Fruit fly (Drosophila melanogaster) whole organism, embryonic: ENCODE measurements around the gene CG13455.

Experiments
- ATbp ChIP-seq: fragments of 200-800 bp; sonication (Bioruptor generic); optimal IDR thresholded peaks from 2 replicates; lab custom pipeline; 2017; ENCODE audit warnings: missing biosample characterization, mild to moderate bottlenecking, missing genetic modification characterization, missing genetic modification reagents
- Atf3 ChIP-seq: fragments of 200-800 bp; sonication (Bioruptor generic); optimal IDR thresholded peaks from 3 replicates; lab custom pipeline; 2016; ENCODE audit warnings: missing biosample characterization, missing genetic modification characterization
- Blimp-1 ChIP-seq: fragments of 200-800 bp; sonication (Bioruptor generic); optimal IDR thresholded peaks from 3 replicates; lab custom pipeline; 2018; ENCODE audit warnings: missing biosample characterization, missing genetic modification characterization, mild to moderate bottlenecking, moderate library complexity, missing genetic modification reagents
- Bteb2 ChIP-seq: fragments of 200-800 bp; sonication (Bioruptor generic); optimal IDR thresholded peaks from 2 replicates; lab custom pipeline; 2016; ENCODE audit warnings: missing biosample characterization, missing genetic modification characterization
- CG10654 ChIP-seq: fragments of 200-800 bp; sonication (Bioruptor generic); optimal IDR thresholded peaks from 2 replicates; lab custom pipeline; 2016; ENCODE audit warnings: missing biosample characterization, missing genetic modification characterization
- CG10979 ChIP-seq: fragments of 200-800 bp; sonication (Bioruptor generic); optimal IDR thresholded peaks from 2 replicates; lab custom pipeline; 2018; ENCODE audit warnings: missing biosample characterization, mild to moderate bottlenecking, missing genetic modification characterization, moderate library complexity
- CG11723 ChIP-seq: fragments of 200-800 bp; sonication (Bioruptor generic); optimal IDR thresholded peaks from 2 replicates; lab custom pipeline; 2017; ENCODE audit warnings: missing biosample characterization, mild to moderate bottlenecking, missing genetic modification characterization
- CG12236 ChIP-seq: fragments of 200-800 bp; sonication (Bioruptor generic); optimal IDR thresholded peaks from 2 replicates; lab custom pipeline; 2016; ENCODE audit warnings: missing biosample characterization, missing genetic modification characterization
- CG14050 ChIP-seq: fragments of 200-800 bp; sonication (Bioruptor generic); IDR thresholded peaks from 3 replicates; pipeline ENCODE4 v1.3.6; 2022; ENCODE audit warnings: missing biosample characterization, missing genetic modification characterization
- CG1602 ChIP-seq: fragments of 200-800 bp; sonication (Bioruptor generic); optimal IDR thresholded peaks from 3 replicates; lab custom pipeline; 2016; ENCODE audit warnings: missing biosample characterization, missing genetic modification characterization
- CG18599 ChIP-seq: fragments of 200-800 bp; sonication (Bioruptor generic); optimal IDR thresholded peaks from 3 replicates; lab custom pipeline; 2017; ENCODE audit warnings: missing biosample characterization, missing genetic modification characterization, mild to moderate bottlenecking, moderate library complexity, missing genetic modification reagents
- CG2202 ChIP-seq: fragments of 200-800 bp; sonication (Bioruptor generic); optimal IDR thresholded peaks from 2 replicates; lab custom pipeline; 2018; ENCODE audit warnings: missing biosample characterization, mild to moderate bottlenecking, missing genetic modification characterization
- CG30431 ChIP-seq: fragments of 200-800 bp; sonication (Bioruptor generic); optimal IDR thresholded peaks from 2 replicates; lab custom pipeline; 2017; ENCODE audit warnings: missing biosample characterization, missing genetic modification characterization
- CG33557 ChIP-seq: fragments of 200-800 bp; sonication (Bioruptor generic); optimal IDR thresholded peaks from 2 replicates; lab custom pipeline; 2019; ENCODE audit warnings: missing biosample characterization, mild to moderate bottlenecking, missing genetic modification characterization, moderate library complexity
- CG34224 ChIP-seq: fragments of 200-800 bp; sonication (Bioruptor generic); IDR thresholded peaks from 3 replicates; pipeline ENCODE4 v1.3.6; 2022; ENCODE audit warnings: missing biosample characterization, missing genetic modification characterization; ENCODE audit not compliant: partially characterized antibody
- CG3838 ChIP-seq: fragments of 200-800 bp; sonication (Bioruptor generic); optimal IDR thresholded peaks from 3 replicates; lab custom pipeline; 2016; ENCODE audit warnings: missing biosample characterization, missing genetic modification characterization
- CG43689 ChIP-seq: fragments of 200-800 bp; sonication (Bioruptor generic); IDR thresholded peaks from 2 replicates; pipeline ENCODE4 v1.3.6; 2022; ENCODE audit warnings: missing biosample characterization, missing genetic modification characterization
- CG6689 ChIP-seq: fragments of 200-800 bp; sonication (Bioruptor generic); IDR thresholded peaks from 2 replicates; pipeline ENCODE4 v1.3.6; 2022; ENCODE audit warnings: missing biosample characterization, missing genetic modification characterization
- CG7556 ChIP-seq: fragments of 200-800 bp; sonication (Bioruptor generic); optimal IDR thresholded peaks from 2 replicates; lab custom pipeline; 2017; ENCODE audit warnings: missing biosample characterization, mild to moderate bottlenecking, missing genetic modification characterization
- CG8944 ChIP-seq: fragments of 200-800 bp; sonication (Bioruptor generic); optimal IDR thresholded peaks from 3 replicates; lab custom pipeline; 2016; ENCODE audit warnings: missing biosample characterization, missing genetic modification characterization
- CG9817 ChIP-seq: fragments of 200-800 bp; sonication (Bioruptor generic); optimal IDR thresholded peaks from 2 replicates; lab custom pipeline; 2018; ENCODE audit warnings: missing biosample characterization, mild to moderate bottlenecking, missing genetic modification characterization, moderate library complexity
- Dp ChIP-seq: fragments of 200-800 bp; sonication (Bioruptor generic); optimal IDR thresholded peaks from 2 replicates; lab custom pipeline; 2018; ENCODE audit warnings: missing biosample characterization, mild to moderate bottlenecking, missing genetic modification characterization, moderate library complexity
- Dref ChIP-seq: fragments of 200-800 bp; sonication (Bioruptor generic); IDR thresholded peaks from 2 replicates; pipeline ENCODE4 v1.3.6; 2022; ENCODE audit warnings: missing biosample characterization, missing genetic modification characterization
- E2f1 ChIP-seq: fragments of 200-800 bp; sonication (Bioruptor generic); IDR thresholded peaks from 2 replicates; pipeline ENCODE4 v1.3.6; 2022; ENCODE audit warnings: missing biosample characterization, missing genetic modification characterization
- Ets65A ChIP-seq: fragments of 200-800 bp; sonication (Bioruptor generic); peaks from one replicate; lab custom pipeline; 2016; ENCODE audit warnings: missing biosample characterization, missing genetic modification characterization
- Fer2 ChIP-seq: fragments of 200-800 bp; sonication (Bioruptor generic); optimal IDR thresholded peaks from 2 replicates; lab custom pipeline; 2018; ENCODE audit warnings: missing biosample characterization, mild to moderate bottlenecking, missing genetic modification characterization, moderate library complexity
- GATAe ChIP-seq: fragments of 200-800 bp; sonication (Bioruptor generic); conservative IDR thresholded peaks from 2 replicates; pipeline ENCODE4 v1.3.6; 2022; ENCODE audit warnings: missing biosample characterization, missing genetic modification characterization
- H2.0 ChIP-seq: fragments of 200-800 bp; sonication (Bioruptor generic); IDR thresholded peaks from 2 replicates; pipeline ENCODE4 v1.3.6; 2022; ENCODE audit warnings: missing biosample characterization, missing genetic modification characterization
- Hand ChIP-seq: fragments of 200-800 bp; sonication (Bioruptor generic); optimal IDR thresholded peaks from 2 replicates; lab custom pipeline; 2017; ENCODE audit warnings: mild to moderate bottlenecking, missing biosample characterization, missing genetic modification reagents, missing genetic modification characterization
- Hr51 ChIP-seq, 2 experiments: fragments of 200-800 bp; sonication (Bioruptor generic); optimal IDR thresholded peaks; 2 replicates in 1 of 2; 3 replicates in 1 of 2; lab custom pipeline; 2016 to 2018; ENCODE audit warnings: missing biosample characterization in 2 of 2, missing genetic modification characterization in 2 of 2, mild to moderate bottlenecking in 1 of 2, moderate library complexity in 1 of 2
- Kr ChIP-seq: fragments of 200-800 bp; sonication (Bioruptor generic); optimal IDR thresholded peaks from 2 replicates; lab custom pipeline; 2017; ENCODE audit warnings: missing biosample characterization, mild to moderate bottlenecking, missing genetic modification characterization
- Med ChIP-seq: fragments of 200-800 bp; sonication (Bioruptor generic); peaks from one replicate; lab custom pipeline; 2016; ENCODE audit warnings: missing biosample characterization, missing genetic modification characterization, mild to moderate bottlenecking, inconsistent platforms, moderate library complexity
- NC2β ChIP-seq: fragments of 200-800 bp; sonication (Bioruptor generic); optimal IDR thresholded peaks from 2 replicates; lab custom pipeline; 2016; ENCODE audit warnings: missing biosample characterization, missing genetic modification characterization
- Poxn ChIP-seq: fragments of 200-800 bp; sonication (Bioruptor generic); IDR thresholded peaks from 2 replicates; pipeline ENCODE4 v1.3.6; 2022; ENCODE audit warnings: missing biosample characterization, missing genetic modification characterization
- Sin3A ChIP-seq: fragments of >200 bp; optimal IDR thresholded peaks from 2 replicates; lab custom pipeline; 2018
- Six4 ChIP-seq: fragments of 200-800 bp; sonication (Bioruptor generic); optimal IDR thresholded peaks from 2 replicates; lab custom pipeline; 2016; ENCODE audit warnings: missing biosample characterization, missing genetic modification characterization
- Ssrp ChIP-seq: fragments of 200-800 bp; sonication (Bioruptor generic); optimal IDR thresholded peaks from 2 replicates; lab custom pipeline; 2018; ENCODE audit warnings: missing biosample characterization, mild to moderate bottlenecking, missing genetic modification characterization, moderate library complexity
- aop ChIP-seq: fragments of 200-800 bp; sonication (Bioruptor generic); IDR thresholded peaks from 2 replicates; pipeline ENCODE4 v1.3.6; 2022; ENCODE audit warnings: missing biosample characterization, missing genetic modification characterization
- bcd ChIP-seq: fragments of 200-800 bp; sonication (Bioruptor generic); optimal IDR thresholded peaks from 2 replicates; lab custom pipeline; 2017; ENCODE audit warnings: missing biosample characterization, mild to moderate bottlenecking, missing genetic modification characterization
- bigmax ChIP-seq: fragments of 200-800 bp; sonication (Bioruptor generic); optimal IDR thresholded peaks from 2 replicates; lab custom pipeline; 2018; ENCODE audit warnings: missing biosample characterization, mild to moderate bottlenecking, missing genetic modification characterization
- cwo ChIP-seq: fragments of 200-800 bp; sonication (Bioruptor generic); optimal IDR thresholded peaks from 3 replicates; lab custom pipeline; 2017; ENCODE audit warnings: missing biosample characterization, missing genetic modification characterization, mild to moderate bottlenecking, moderate library complexity, missing genetic modification reagents
- da ChIP-seq: fragments of 200-800 bp; sonication (Bioruptor generic); optimal IDR thresholded peaks from 2 replicates; lab custom pipeline; 2016; ENCODE audit warnings: missing biosample characterization, missing genetic modification characterization
- dati ChIP-seq: fragments of 200-800 bp; sonication (Bioruptor generic); IDR thresholded peaks from 2 replicates; pipeline ENCODE4 v1.3.6; 2022; ENCODE audit warnings: missing biosample characterization, missing genetic modification characterization
- gcm2 ChIP-seq: fragments of 200-800 bp; sonication (Bioruptor generic); optimal IDR thresholded peaks from 2 replicates; lab custom pipeline; 2016; ENCODE audit warnings: missing biosample characterization, missing genetic modification characterization
- run ChIP-seq: fragments of 200-800 bp; sonication (Bioruptor generic); optimal IDR thresholded peaks from 3 replicates; lab custom pipeline; 2018; ENCODE audit warnings: missing biosample characterization, mild to moderate bottlenecking, missing genetic modification characterization
- sim ChIP-seq: fragments of 200-800 bp; sonication (Bioruptor generic); IDR thresholded peaks from 2 replicates; pipeline ENCODE4 v1.3.6; 2022; ENCODE audit warnings: missing biosample characterization, missing genetic modification characterization
- sob ChIP-seq: fragments of 200-800 bp; sonication (Bioruptor generic); IDR thresholded peaks from 2 replicates; pipeline ENCODE4 v1.3.6; 2022; ENCODE audit warnings: missing biosample characterization, missing genetic modification characterization
- vfl ChIP-seq: fragments of 200-800 bp; sonication (Bioruptor generic); optimal IDR thresholded peaks from 2 replicates; lab custom pipeline; 2016; ENCODE audit warnings: missing biosample characterization, missing genetic modification characterization
- wek ChIP-seq: fragments of 200-800 bp; sonication (Bioruptor generic); optimal IDR thresholded peaks from 3 replicates; lab custom pipeline; 2018; ENCODE audit warnings: missing biosample characterization, mild to moderate bottlenecking, missing genetic modification characterization, moderate library complexity
- zfh1 ChIP-seq: fragments of 200-800 bp; sonication (Bioruptor generic); IDR thresholded peaks from 3 replicates; pipeline ENCODE4 v1.3.6; 2022; ENCODE audit warnings: missing biosample characterization, missing genetic modification characterization
- zfh2 ChIP-seq: fragments of 200-800 bp; sonication (Bioruptor generic); optimal IDR thresholded peaks from 2 replicates; lab custom pipeline; 2016; ENCODE audit warnings: missing biosample characterization, missing genetic modification characterization

The CG13455 gene

dm6 chr3L:15537916-15538581 lies 41.7 kb downstream of the CG13455 start (continued):
- TF ChIP-seq CG34224 (GFP tag; lab: Robert Waterston, UW) (no peak), Dp (no peak), Bteb2 (peak; percentile 46), Fer2 (tag; lab: Kevin White, UChicago) (no peak), CG6689 (GFP tag; lab: Robert Waterston, UW) (peak; percentile 78), CG1602 (GFP tag; lab: Kevin White, UChicago) (peak; percentile 73), Atf3 (GFP tag; lab: Kevin White, UChicago) (no peak), Sin3A (lab: Kevin White, UChicago) (no peak), CG30431 (GFP tag; lab: Kevin White, UChicago) (peak; percentile 29), cwo (GFP tag; lab: Kevin White, UChicago) (peak; percentile 63), zfh2 (peak; percentile 26), Poxn (GFP tag; lab: Robert Waterston, UW) (no peak), vfl (GFP tag; lab: Kevin White, UChicago) (no peak), CG3838 (GFP tag; lab: Kevin White, UChicago) (no peak), CG9817 (peak; percentile 9), Med (peak; percentile 42), ATbp (GFP tag; lab: Kevin White, UChicago) (peak; percentile 54), Six4 (peak; percentile 0), GATAe (GFP tag; lab: Robert Waterston, UW) (no peak), CG8944 (GFP tag; lab: Kevin White, UChicago) (peak; percentile 11), CG7556 (GFP tag; lab: Kevin White, UChicago) (peak; percentile 82), run (peak; percentile 3), CG12236 (GFP tag; lab: Kevin White, UChicago) (peak; percentile 25), gcm2 (no peak), bigmax (GFP tag; lab: Kevin White, UChicago) (no peak), CG33557 (GFP tag; lab: Kevin White, UChicago) (peak; percentile 46), CG10654 (peak; percentile 33), sob (GFP tag; lab: Robert Waterston, UW) (peak; percentile 52; the same call in 1 of the 2 replicates), Blimp-1 (GFP tag; lab: Kevin White, UChicago) (peak; percentile 68), CG14050 (no peak), dati (no peak), Hand (GFP tag; lab: Kevin White, UChicago) (peak; percentile 5), H2.0 (GFP tag; lab: Robert Waterston, UW) (no peak; the same call in 1 of the 2 replicates), CG11723 (peak; percentile 15), NC2β (GFP tag; lab: Kevin White, UChicago) (no peak), CG10979 (peak; percentile 76), Ets65A (no peak), Kr (no peak), sim (GFP tag; lab: Robert Waterston, UW) (no peak), Hr51 (GFP tag; optimal IDR thresholded peaks at IDR 0.05; lab: Kevin White, UChicago) (peak; percentile 14 to 86), bcd (GFP tag; lab: Kevin White, UChicago) (peak; percentile 66), CG18599 (GFP tag; lab: Kevin White, UChicago) (peak; percentile 58), da (GFP tag; lab: Kevin White, UChicago) (no peak), zfh1 (GFP tag; lab: Robert Waterston, UW) (no peak), Dref (GFP tag; lab: Robert Waterston, UW) (no peak), CG43689 (GFP tag; lab: Robert Waterston, UW) (no peak), CG2202 (peak; percentile 19), aop (no peak), E2f1 (GFP tag; lab: Robert Waterston, UW) (no peak; the same call in 1 of the 2 replicates), Ssrp (tag; lab: Kevin White, UChicago) (peak; percentile 76), wek (GFP tag; lab: Kevin White, UChicago) (no peak)
